Worm (Caenorhabditis elegans) whole organism, L4/young adult: ENCODE measurements around the gene srbc-9.
"Not testable (repeated sequence)": the region's sequence is repeated elsewhere in the genome, so short reads cannot be mapped to it uniquely, and the experiment has no call there.

Source experiments
- W03F9.2 ChIP-seq: fragments of 150-350 bp; optimal IDR thresholded peaks from 2 replicates; lab custom pipeline; 2014; ENCODE audit warnings: missing biosample characterization, missing genetic modification characterization
- dao-5 ChIP-seq: sonication (generic microtip); optimal IDR thresholded peaks from 2 replicates; lab custom pipeline; 2016; ENCODE audit warnings: missing genotype, missing genetic modification characterization, moderate library complexity, missing compliant biosample characterization
- him-1 ChIP-seq: sonication (generic microtip); optimal IDR thresholded peaks from 2 replicates; lab custom pipeline; 2016; ENCODE audit warnings: missing genotype, missing genetic modification reagents, missing genetic modification characterization, missing compliant biosample characterization

- not testable (repeated sequence) for TF ChIP-seq him-1 (tag; lab: Kevin White, UChicago); W03F9.2 (tag; lab: Kevin White, UChicago); dao-5
These were observed 45.9 kb downstream of the srbc-9 start, which contains the start of gene nhr-141 for ce11 chrV:7444331-7444730.
